Fruit fly (Drosophila melanogaster): Measurements from ENCODE around the gene Smn.

Smn gene

DNA sequence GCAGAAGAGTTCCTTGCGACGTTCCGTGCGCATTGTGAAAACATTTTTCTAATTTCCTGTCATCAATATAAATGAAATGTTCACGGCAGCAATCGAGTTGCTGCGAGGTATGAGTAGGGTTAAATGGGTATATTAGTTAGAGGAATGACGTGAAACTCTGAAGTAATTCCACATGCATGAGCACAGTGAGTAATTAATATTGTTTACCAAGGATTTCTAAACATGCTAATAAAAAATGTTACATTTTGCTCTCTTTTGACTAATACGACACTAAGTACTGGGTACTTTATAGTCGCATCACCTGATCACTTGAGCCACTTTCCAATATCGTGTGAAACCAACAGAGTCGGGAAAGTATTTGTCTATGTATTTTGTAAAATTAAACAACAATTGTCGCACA, 37.1 kb downstream of the Smn start (continued):
- no peak for TF ChIP-seq vvl (GFP tag; IDR thresholded peaks at IDR 0.05)
- TF ChIP-seq lmd (GFP tag; IDR thresholded peaks at IDR 0.05) = peak; percentile 57
- no peak for TF ChIP-seq btn (GFP tag; optimal IDR thresholded peaks at IDR 0.05)
- peak; percentile 21 for TF ChIP-seq tx (GFP tag; optimal IDR thresholded peaks at IDR 0.05)
- peak; percentile 45; the same call in 1 of the 2 replicates for TF ChIP-seq CG32532 (GFP tag; IDR thresholded peaks at IDR 0.05)
- TF ChIP-seq az2 (GFP tag; optimal IDR thresholded peaks at IDR 0.05) = peak; percentile 46
- TF ChIP-seq slp2 (GFP tag; optimal IDR thresholded peaks at IDR 0.05) = no peak
- TF ChIP-seq CG12219 (GFP tag; optimal IDR thresholded peaks at IDR 0.05) = peak; percentile 10
- TF ChIP-seq wor (GFP tag; IDR thresholded peaks at IDR 0.05) = peak; percentile 58
- peak; percentile 13; the same call in 1 of the 2 replicates for TF ChIP-seq CG5953 (GFP tag; IDR thresholded peaks at IDR 0.05)
- TF ChIP-seq CG11696 (GFP tag; IDR thresholded peaks at IDR 0.05) = no peak
- peak; percentile 59 for TF ChIP-seq dmrt11E (tag; optimal IDR thresholded peaks at IDR 0.05)
- TF ChIP-seq ase (GFP tag; IDR thresholded peaks at IDR 0.05) = no peak; the same call in 2 of the 3 replicates
- TF ChIP-seq tin (GFP tag; optimal IDR thresholded peaks at IDR 0.05) = peak; percentile 15
- peak; percentile 3 for TF ChIP-seq CG8089 (GFP tag; optimal IDR thresholded peaks at IDR 0.05)
- TF ChIP-seq unpg (GFP tag; optimal IDR thresholded peaks at IDR 0.05) = peak; percentile 57
- TF ChIP-seq NC2β (GFP tag; optimal IDR thresholded peaks at IDR 0.05) = peak; percentile 29
- peak; percentile 25 for TF ChIP-seq CG14710 (tag; optimal IDR thresholded peaks at IDR 0.05)
- TF ChIP-seq Usf (GFP tag; optimal IDR thresholded peaks at IDR 0.05) = no peak
- TF ChIP-seq CG10209 (GFP tag; optimal IDR thresholded peaks at IDR 0.05) = peak; percentile 31
- TF ChIP-seq CG2875 (GFP tag; optimal IDR thresholded peaks at IDR 0.05) = no peak
- TF ChIP-seq chn (GFP tag; optimal IDR thresholded peaks at IDR 0.05) = peak; percentile 30
- peak; percentile 35; the same call in 1 of the 2 replicates for TF ChIP-seq Rfx (GFP tag; IDR thresholded peaks at IDR 0.05)
- TF ChIP-seq CG9437 (GFP tag; optimal IDR thresholded peaks at IDR 0.05) = peak; percentile 7
- TF ChIP-seq Atf3 (GFP tag; optimal IDR thresholded peaks at IDR 0.05) = peak; percentile 7
- TF ChIP-seq slbo (GFP tag; IDR thresholded peaks at IDR 0.05) = peak; percentile 59
- peak; percentile 63 for TF ChIP-seq sob (GFP tag; IDR thresholded peaks at IDR 0.05)
- peak; percentile 43 for TF ChIP-seq Antp (GFP tag; optimal IDR thresholded peaks at IDR 0.05)
- peak; percentile 11 for TF ChIP-seq Ets65A (GFP tag)
- TF ChIP-seq bowl (GFP tag; IDR thresholded peaks at IDR 0.05) = no peak
- TF ChIP-seq pnt (GFP tag; optimal IDR thresholded peaks at IDR 0.05) = peak; percentile 13
- TF ChIP-seq CG1602 (GFP tag; optimal IDR thresholded peaks at IDR 0.05) = peak; percentile 30
- peak in 1 of 2 experiments; percentile 28 for TF ChIP-seq Pdp1 (GFP tag; optimal IDR thresholded peaks at IDR 0.05)
- TF ChIP-seq zfh2 (GFP tag; optimal IDR thresholded peaks at IDR 0.05) = no peak
- TF ChIP-seq Hsf (GFP tag; optimal IDR thresholded peaks at IDR 0.05) = peak; percentile 48
- TF ChIP-seq CG13424 (tag; optimal IDR thresholded peaks at IDR 0.05) = peak; percentile 9
- TF ChIP-seq pfk (GFP tag; optimal IDR thresholded peaks at IDR 0.05) = no peak
- peak; percentile 42 for TF ChIP-seq Hr3 (GFP tag; optimal IDR thresholded peaks at IDR 0.05)
- 0 out of 2 replicates have a peak, but pooled peaks have one; percentile 19 for TF ChIP-seq CG31441 (GFP tag; IDR thresholded peaks at IDR 0.05)
- peak; percentile 47 for TF ChIP-seq CG12769 (tag; optimal IDR thresholded peaks at IDR 0.05)
- peak; percentile 27 for TF ChIP-seq CG10654 (GFP tag; optimal IDR thresholded peaks at IDR 0.05)
- TF ChIP-seq cg (GFP tag; optimal IDR thresholded peaks at IDR 0.05) = no peak
- peak; percentile 16 for TF ChIP-seq nmo (GFP tag; optimal IDR thresholded peaks at IDR 0.05)
- TF ChIP-seq CG17802 (tag; optimal IDR thresholded peaks at IDR 0.05) = no peak
- TF ChIP-seq pan (optimal IDR thresholded peaks at IDR 0.05) = no peak
- peak in 1 of 2 experiments; percentile 44 for TF ChIP-seq pan (GFP tag; optimal IDR thresholded peaks at IDR 0.05 in 1 of 2, IDR thresholded peaks at IDR 0.05 in 1 of 2)
- TF ChIP-seq lilli (GFP tag; optimal IDR thresholded peaks at IDR 0.05) = peak; percentile 47
- TF ChIP-seq gem (tag; optimal IDR thresholded peaks at IDR 0.05) = peak; percentile 66
- peak in 1 of 2 experiments; percentile 43 for TF ChIP-seq Hr51 (GFP tag; optimal IDR thresholded peaks at IDR 0.05)
- no peak for TF ChIP-seq Bteb2 (GFP tag; optimal IDR thresholded peaks at IDR 0.05)
- no peak for TF ChIP-seq exex (tag; optimal IDR thresholded peaks at IDR 0.05)
- peak; percentile 70 for TF ChIP-seq Optix (GFP tag; IDR thresholded peaks at IDR 0.05)

Measured in whole organism, embryonic.